Fruit fly (Drosophila melanogaster): ENCODE measurements around the gene RpS6.

Gene RpS6

dm6 chrX:7892539-7892899, 8.6 kb downstream of the RpS6 start:
- TF ChIP-seq pad (GFP tag; optimal IDR thresholded peaks at IDR 0.05) (no peak), tj (GFP tag; optimal IDR thresholded peaks at IDR 0.05) (no peak), CG7101 (tag; optimal IDR thresholded peaks at IDR 0.05) (peak; percentile 17), bab1 (GFP tag; optimal IDR thresholded peaks at IDR 0.05) (peak; percentile 18), CG1620 (GFP tag; optimal IDR thresholded peaks at IDR 0.05) (peak; percentile 17), CG11617 (GFP tag; optimal IDR thresholded peaks at IDR 0.05) (no peak), Hr96 (GFP tag; optimal IDR thresholded peaks at IDR 0.05) (no peak), cic (GFP tag; optimal IDR thresholded peaks at IDR 0.05) (no peak), CG7045 (GFP tag; optimal IDR thresholded peaks at IDR 0.05) (no peak), CG14711 (tag; optimal IDR thresholded peaks at IDR 0.05) (no peak), ovo (GFP tag; optimal IDR thresholded peaks at IDR 0.05) (no peak), Crg-1 (GFP tag; optimal IDR thresholded peaks at IDR 0.05) (no peak), CG5204 (GFP tag; optimal IDR thresholded peaks at IDR 0.05) (no peak), Mnt (GFP tag; optimal IDR thresholded peaks at IDR 0.05) (no peak)

- TF ChIP-seq CG1620 (GFP tag; optimal IDR thresholded peaks at IDR 0.05) (no peak), CG14711 (tag; optimal IDR thresholded peaks at IDR 0.05) (no peak), pad (GFP tag; optimal IDR thresholded peaks at IDR 0.05) (peak; percentile 93), Mnt (GFP tag; optimal IDR thresholded peaks at IDR 0.05) (no peak), cic (GFP tag; optimal IDR thresholded peaks at IDR 0.05) (no peak), toe (GFP tag; optimal IDR thresholded peaks at IDR 0.05) (no peak), CG12768 (GFP tag; optimal IDR thresholded peaks at IDR 0.05) (no peak), CG7045 (GFP tag; optimal IDR thresholded peaks at IDR 0.05) (no peak), CG7101 (tag; optimal IDR thresholded peaks at IDR 0.05) (no peak), Crg-1 (GFP tag; optimal IDR thresholded peaks at IDR 0.05) (no peak), CG33017 (tag; optimal IDR thresholded peaks at IDR 0.05) (no peak), tj (GFP tag; optimal IDR thresholded peaks at IDR 0.05) (no peak), ovo (GFP tag; optimal IDR thresholded peaks at IDR 0.05) (peak; percentile 42), bab1 (GFP tag; optimal IDR thresholded peaks at IDR 0.05) (peak; percentile 34), Clk (GFP tag; optimal IDR thresholded peaks at IDR 0.05) (no peak), cnc (optimal IDR thresholded peaks at IDR 0.05) (no peak), CG11617 (GFP tag; optimal IDR thresholded peaks at IDR 0.05) (no peak), Hr96 (GFP tag; optimal IDR thresholded peaks at IDR 0.05) (no peak), kay (GFP tag; ENCODE audit: borderline replicate concordance) (no peak), CG5204 (GFP tag; optimal IDR thresholded peaks at IDR 0.05) (no peak)
Observed at dm6 chrX:7891596-7892538, 9.3 kb downstream of the RpS6 start, which contains the start of gene Nek2. Gene Nek2, minus strand, starts transcription at chrX:7891646.

dm6 chrX:7888386-7889024, 12.6 kb downstream of the RpS6 start, which contains the start of gene Acat1:
Gene Acat1, minus strand, starts transcription at chrX:7888785.
- peak; percentile 66 for TF ChIP-seq Hr96 (GFP tag; optimal IDR thresholded peaks at IDR 0.05)
- TF ChIP-seq Crg-1 (GFP tag; optimal IDR thresholded peaks at IDR 0.05) = peak; percentile 73
- peak; percentile 66 for TF ChIP-seq Mnt (GFP tag; optimal IDR thresholded peaks at IDR 0.05)
- TF ChIP-seq CG5204 (GFP tag; optimal IDR thresholded peaks at IDR 0.05) = peak; percentile 44
- TF ChIP-seq pad (GFP tag; optimal IDR thresholded peaks at IDR 0.05) = peak; percentile 63
- no peak for TF ChIP-seq cnc (optimal IDR thresholded peaks at IDR 0.05)
- TF ChIP-seq CG14711 (tag; optimal IDR thresholded peaks at IDR 0.05) = peak; percentile 85
- TF ChIP-seq CG12768 (GFP tag; optimal IDR thresholded peaks at IDR 0.05) = peak; percentile 60
- peak; percentile 32 for TF ChIP-seq tj (GFP tag; optimal IDR thresholded peaks at IDR 0.05)
- TF ChIP-seq cic (GFP tag; optimal IDR thresholded peaks at IDR 0.05) = peak; percentile 5
- TF ChIP-seq CG7101 (tag; optimal IDR thresholded peaks at IDR 0.05) = peak; percentile 84
- TF ChIP-seq ovo (GFP tag; optimal IDR thresholded peaks at IDR 0.05) = peak; percentile 36
- peak; percentile 52 for TF ChIP-seq toe (GFP tag; optimal IDR thresholded peaks at IDR 0.05)
- no peak for TF ChIP-seq Clk (GFP tag; optimal IDR thresholded peaks at IDR 0.05)
- peak; percentile 38 for TF ChIP-seq CG7045 (GFP tag; optimal IDR thresholded peaks at IDR 0.05)
- peak; percentile 92 for TF ChIP-seq bab1 (GFP tag; optimal IDR thresholded peaks at IDR 0.05)
- no peak for TF ChIP-seq kay (GFP tag; ENCODE audit: borderline replicate concordance)
- peak; percentile 69 for TF ChIP-seq CG11617 (GFP tag; optimal IDR thresholded peaks at IDR 0.05)
- TF ChIP-seq CG33017 (tag; optimal IDR thresholded peaks at IDR 0.05) = peak; percentile 35
- TF ChIP-seq CG1620 (GFP tag; optimal IDR thresholded peaks at IDR 0.05) = peak; percentile 59

dm6 chrX:7884360-7884759, 16.8 kb downstream of the RpS6 start, which contains the start of gene Ir7g:
Gene Ir7g, plus strand, starts transcription at chrX:7884660.
- TF ChIP-seq CG5204 (GFP tag; optimal IDR thresholded peaks at IDR 0.05) (no peak), CG12768 (GFP tag; optimal IDR thresholded peaks at IDR 0.05) (no peak), CG7045 (GFP tag; optimal IDR thresholded peaks at IDR 0.05) (no peak), CG33017 (tag; optimal IDR thresholded peaks at IDR 0.05) (no peak)

dm6 chrX:7883926-7884325, 17.2 kb downstream of the RpS6 start, which contains the start of gene Ir7f:
Gene Ir7f, minus strand, starts transcription at chrX:7884026.
- TF ChIP-seq Hr96 (GFP tag; optimal IDR thresholded peaks at IDR 0.05) (no peak), Clk (GFP tag; optimal IDR thresholded peaks at IDR 0.05) (no peak), CG14711 (tag; optimal IDR thresholded peaks at IDR 0.05) (no peak), cnc (optimal IDR thresholded peaks at IDR 0.05) (no peak), toe (GFP tag; optimal IDR thresholded peaks at IDR 0.05) (no peak), CG12768 (GFP tag; optimal IDR thresholded peaks at IDR 0.05) (no peak), kay (GFP tag; ENCODE audit: borderline replicate concordance) (no peak)
